Worm (Caenorhabditis elegans) whole organism, L3 larva: Measurements from ENCODE around the gene ger-1.

ENCODE experiments used
- egl-5 ChIP-seq: fragments of 150-350 bp; optimal IDR thresholded peaks from 2 replicates; lab custom pipeline; 2017; ENCODE audit warnings: missing biosample characterization, missing genetic modification reagents, missing genetic modification characterization, inconsistent platforms
- nhr-76 ChIP-seq: fragments of 150-350 bp; sonication (generic microtip); optimal IDR thresholded peaks from 5 replicates; lab custom pipeline; 2014; ENCODE audit warnings: missing biosample characterization, missing genetic modification characterization
- sea-2 ChIP-seq: fragments of 150-350 bp; sonication (generic microtip); optimal IDR thresholded peaks from 4 replicates; lab custom pipeline; 2014; ENCODE audit warnings: missing biosample characterization, missing genetic modification reagents, missing genetic modification characterization

- TF ChIP-seq nhr-76 (tag; lab: Kevin White, UChicago) (no peak), sea-2 (GFP tag; lab: Kevin White, UChicago) (no peak), egl-5 (tag; lab: Kevin White, UChicago) (no peak)
Observed at ce11 chrIII:7069981-7070380, 2.7 kb upstream of the ger-1 start, which contains the start of gene tmem-17.
